Fruit fly (Drosophila melanogaster) whole organism, pupa: ENCODE data around the gene vri.

Experiments used
- CG10348 ChIP-seq: fragments of 200-800 bp; sonication (Bioruptor generic); IDR thresholded peaks from 2 replicates; pipeline ENCODE4 v1.3.6; 2022; ENCODE audit warnings: missing biosample characterization, missing genetic modification characterization
- CG12605 ChIP-seq: fragments of 200-800 bp; sonication (Bioruptor generic); IDR thresholded peaks from 2 replicates; pipeline ENCODE4 v1.3.6; 2022; ENCODE audit warnings: missing biosample characterization, missing genetic modification characterization
- CG13204 ChIP-seq: fragments of 200-800 bp; sonication (Bioruptor generic); optimal IDR thresholded peaks from 2 replicates; lab custom pipeline; 2018; ENCODE audit warnings: missing biosample characterization, mild to moderate bottlenecking, missing genetic modification characterization, moderate library complexity
- CG14655 ChIP-seq: fragments of 200-800 bp; sonication (Bioruptor generic); optimal IDR thresholded peaks from 3 replicates; lab custom pipeline; 2017; ENCODE audit warnings: mild to moderate bottlenecking, missing biosample characterization, missing genetic modification reagents, missing genetic modification characterization
- CG15710 ChIP-seq: fragments of 200-800 bp; sonication (Bioruptor generic); optimal IDR thresholded peaks from 2 replicates; lab custom pipeline; 2018; ENCODE audit warnings: missing biosample characterization, mild to moderate bottlenecking, missing genetic modification characterization, moderate library complexity
- CG17806 ChIP-seq: fragments of 200-800 bp; sonication (Bioruptor generic); optimal IDR thresholded peaks from 2 replicates; lab custom pipeline; 2018; ENCODE audit warnings: missing biosample characterization, mild to moderate bottlenecking, missing genetic modification characterization, moderate library complexity
- CG32121 ChIP-seq: fragments of 200-800 bp; sonication (Bioruptor generic); IDR thresholded peaks from 2 replicates; pipeline ENCODE4 v1.3.6; 2022; ENCODE audit warnings: missing biosample characterization, missing genetic modification characterization
- CG34367 ChIP-seq: fragments of 200-800 bp; sonication (Bioruptor generic); optimal IDR thresholded peaks from 2 replicates; lab custom pipeline; 2018; ENCODE audit warnings: missing biosample characterization, mild to moderate bottlenecking, missing genetic modification characterization
- CG4496 ChIP-seq: fragments of 200-800 bp; sonication (Bioruptor generic); IDR thresholded peaks from 3 replicates; pipeline ENCODE4 v1.3.6; 2022; ENCODE audit warnings: missing biosample characterization, missing genetic modification characterization
- CG8159 ChIP-seq: fragments of 200-800 bp; sonication (Bioruptor generic); optimal IDR thresholded peaks from 3 replicates; lab custom pipeline; 2018; ENCODE audit warnings: missing biosample characterization, mild to moderate bottlenecking, missing genetic modification characterization, moderate library complexity
- CG8301 ChIP-seq: fragments of 200-800 bp; sonication (Bioruptor generic); optimal IDR thresholded peaks from 2 replicates; lab custom pipeline; 2018; ENCODE audit warnings: missing biosample characterization, mild to moderate bottlenecking, missing genetic modification characterization
- CG9948 ChIP-seq: fragments of 200-800 bp; sonication (Bioruptor generic); optimal IDR thresholded peaks from 2 replicates; lab custom pipeline; 2018; ENCODE audit warnings: missing biosample characterization, mild to moderate bottlenecking, missing genetic modification characterization, moderate library complexity
- D1 ChIP-seq: fragments of 200-800 bp; sonication (Bioruptor generic); optimal IDR thresholded peaks from 2 replicates; lab custom pipeline; 2018; ENCODE audit warnings: missing biosample characterization, mild to moderate bottlenecking, missing genetic modification characterization, moderate library complexity
- EcR ChIP-seq: fragments of 200-800 bp; sonication (Bioruptor generic); optimal IDR thresholded peaks from 3 replicates; lab custom pipeline; 2019; ENCODE audit warnings: missing biosample characterization, missing genetic modification characterization, mild to moderate bottlenecking, moderate library complexity, missing genetic modification reagents
- Ets98B ChIP-seq: fragments of 200-800 bp; sonication (Bioruptor generic); IDR thresholded peaks from 2 replicates; pipeline ENCODE4 v1.3.6; 2022; ENCODE audit warnings: missing biosample characterization, missing genetic modification characterization
- Pif1A ChIP-seq: fragments of 200-800 bp; sonication (Bioruptor generic); optimal IDR thresholded peaks from 3 replicates; lab custom pipeline; 2016; ENCODE audit warnings: missing biosample characterization, missing genetic modification characterization
- Pif1B ChIP-seq: fragments of 200-800 bp; sonication (Bioruptor generic); optimal IDR thresholded peaks from 3 replicates; lab custom pipeline; 2016; ENCODE audit warnings: missing biosample characterization, missing genetic modification characterization
- Snoo ChIP-seq: fragments of 200-800 bp; sonication (Bioruptor generic); optimal IDR thresholded peaks from 3 replicates; lab custom pipeline; 2017; ENCODE audit warnings: missing biosample characterization, mild to moderate bottlenecking, missing genetic modification characterization, inconsistent platforms
- fd96Ca ChIP-seq: fragments of 200-800 bp; sonication (Bioruptor generic); IDR thresholded peaks from 3 replicates; pipeline ENCODE4 v1.3.6; 2022; ENCODE audit warnings: missing biosample characterization, missing genetic modification characterization
- gl ChIP-seq: fragments of 200-800 bp; sonication (Bioruptor generic); optimal IDR thresholded peaks from 2 replicates; lab custom pipeline; 2018; ENCODE audit warnings: missing biosample characterization, mild to moderate bottlenecking, missing genetic modification characterization
- rn ChIP-seq: fragments of 200-800 bp; sonication (Bioruptor generic); IDR thresholded peaks from 2 replicates; pipeline ENCODE4 v1.3.6; 2022; ENCODE audit warnings: missing biosample characterization, missing genetic modification characterization

vri gene

dm6 chr2L:5261223-5261984, 27.3 kb upstream of the vri start:
- peak; percentile 71 for TF ChIP-seq Snoo
- TF ChIP-seq Pif1A (GFP tag; lab: Kevin White, UChicago) = peak; percentile 91
- peak; percentile 87 for TF ChIP-seq CG4496 (GFP tag; lab: Robert Waterston, UW)
- TF ChIP-seq EcR (GFP tag; lab: Kevin White, UChicago) = peak; percentile 34
- peak; percentile 88 for TF ChIP-seq CG8301
- TF ChIP-seq CG10348 (GFP tag; lab: Robert Waterston, UW) = no peak
- TF ChIP-seq CG32121 (GFP tag; lab: Robert Waterston, UW) = peak; percentile 74
- TF ChIP-seq D1 (tag; lab: Kevin White, UChicago) = peak; percentile 63
- TF ChIP-seq CG34367 (tag; lab: Kevin White, UChicago) = peak; percentile 87
- TF ChIP-seq CG13204 (GFP tag; lab: Kevin White, UChicago) = peak; percentile 66
- TF ChIP-seq CG17806 (tag; lab: Kevin White, UChicago) = peak; percentile 91
- TF ChIP-seq Ets98B (GFP tag; lab: Robert Waterston, UW) = peak; percentile 75
- peak; percentile 85 for TF ChIP-seq CG9948 (tag; lab: Kevin White, UChicago)
- peak; percentile 86 for TF ChIP-seq Pif1B (GFP tag; lab: Kevin White, UChicago)
- peak; percentile 87 for TF ChIP-seq gl (tag; lab: Kevin White, UChicago)
- TF ChIP-seq CG14655 = peak; percentile 87
- TF ChIP-seq CG12605 (GFP tag; lab: Robert Waterston, UW) = peak; percentile 68
- peak; percentile 48; the same call in 1 of the 2 replicates for TF ChIP-seq rn (GFP tag; lab: Robert Waterston, UW)
- peak; percentile 81 for TF ChIP-seq CG15710
- peak; percentile 90 for TF ChIP-seq CG8159 (tag; lab: Kevin White, UChicago)
- peak; percentile 79 for TF ChIP-seq fd96Ca (GFP tag; lab: Robert Waterston, UW)
- TF ChIP-seq, all 21 proteins: peak for 20

dm6 chr2L:5263343-5264051, 25.2 kb upstream of the vri start, which contains the start of gene Cyp4ac1:
TSS of gene Cyp4ac1 (plus strand) at chr2L:5264001.
- TF ChIP-seq CG8159 (tag; lab: Kevin White, UChicago) (no peak), CG10348 (GFP tag; lab: Robert Waterston, UW) (no peak), fd96Ca (GFP tag; lab: Robert Waterston, UW) (no peak), Pif1A (GFP tag; lab: Kevin White, UChicago) (no peak), CG32121 (GFP tag; lab: Robert Waterston, UW) (no peak), CG9948 (tag; lab: Kevin White, UChicago) (no peak), CG4496 (GFP tag; lab: Robert Waterston, UW) (no peak), rn (GFP tag; lab: Robert Waterston, UW) (no peak), Snoo (no peak)

- TF ChIP-seq CG32121 (GFP tag; lab: Robert Waterston, UW) = no peak
- no peak for TF ChIP-seq CG8301
- TF ChIP-seq Pif1A (GFP tag; lab: Kevin White, UChicago) = no peak
- TF ChIP-seq CG4496 (GFP tag; lab: Robert Waterston, UW) = no peak
- TF ChIP-seq rn (GFP tag; lab: Robert Waterston, UW) = no peak
- TF ChIP-seq CG10348 (GFP tag; lab: Robert Waterston, UW) = no peak
- no peak for TF ChIP-seq Ets98B (GFP tag; lab: Robert Waterston, UW)
- no peak for TF ChIP-seq CG12605 (GFP tag; lab: Robert Waterston, UW)
- no peak for TF ChIP-seq CG15710
- no peak for TF ChIP-seq Snoo
- TF ChIP-seq Pif1B (GFP tag; lab: Kevin White, UChicago) = no peak
- no peak for TF ChIP-seq EcR (GFP tag; lab: Kevin White, UChicago)
- no peak for TF ChIP-seq CG14655
- no peak for TF ChIP-seq CG34367 (tag; lab: Kevin White, UChicago)
- no peak for TF ChIP-seq CG8159 (tag; lab: Kevin White, UChicago)
- TF ChIP-seq gl (tag; lab: Kevin White, UChicago) = no peak
Observed at dm6 chr2L:5264157-5264556, 24.6 kb upstream of the vri start.

dm6 chr2L:5266092-5266491, 22.7 kb upstream of the vri start, which contains the start of gene Cyp4ac2:
TSS of gene Cyp4ac2 (plus strand) at chr2L:5266392.
- no peak for TF ChIP-seq CG32121 (GFP tag; lab: Robert Waterston, UW)
- no peak for TF ChIP-seq CG12605 (GFP tag; lab: Robert Waterston, UW)

- TF ChIP-seq fd96Ca (GFP tag; lab: Robert Waterston, UW) (no peak), Ets98B (GFP tag; lab: Robert Waterston, UW) (no peak), CG4496 (GFP tag; lab: Robert Waterston, UW) (no peak)
Observed at dm6 chr2L:5268198-5268597, 20.5 kb upstream of the vri start, which contains the start of gene Cyp4ac3. TSS of gene Cyp4ac3 (plus strand) at chr2L:5268498.
